Fruit fly (Drosophila melanogaster) whole organism, embryonic: Measurements from ENCODE around the gene CG5966.

Experiments
- Ada2b ChIP-seq: fragments of 200-800 bp; sonication (Bioruptor generic); IDR thresholded peaks from 2 replicates; pipeline ENCODE4 v1.3.6; 2022; ENCODE audit warnings: missing biosample characterization, missing genetic modification characterization
- CG10366 ChIP-seq: fragments of 200-800 bp; sonication (Bioruptor generic); IDR thresholded peaks from 2 replicates; pipeline ENCODE4 v1.3.6; 2022; ENCODE audit warnings: missing biosample characterization, missing genetic modification characterization
- CG11085 ChIP-seq: fragments of 200-800 bp; sonication (Bioruptor generic); IDR thresholded peaks from 2 replicates; pipeline ENCODE4 v1.3.6; 2022; ENCODE audit warnings: missing biosample characterization, missing genetic modification characterization
- CG11696 ChIP-seq: fragments of 200-800 bp; sonication (Bioruptor generic); IDR thresholded peaks from 2 replicates; pipeline ENCODE4 v1.3.6; 2022; ENCODE audit warnings: missing biosample characterization, missing genetic modification characterization
- CG13296 ChIP-seq: fragments of 200-800 bp; sonication (Bioruptor generic); optimal IDR thresholded peaks from 3 replicates; lab custom pipeline; 2018; ENCODE audit warnings: missing biosample characterization, mild to moderate bottlenecking, missing genetic modification characterization
- CG15514 ChIP-seq: fragments of 200-800 bp; sonication (Bioruptor generic); optimal IDR thresholded peaks from 3 replicates; lab custom pipeline; 2017; ENCODE audit warnings: missing biosample characterization, missing genetic modification characterization, mild to moderate bottlenecking, moderate library complexity, missing genetic modification reagents
- CG15696 ChIP-seq: fragments of 200-800 bp; sonication (Bioruptor generic); optimal IDR thresholded peaks from 2 replicates; lab custom pipeline; 2019; ENCODE audit warnings: missing biosample characterization, mild to moderate bottlenecking, missing genetic modification characterization, moderate library complexity
- CG17802 ChIP-seq: fragments of 200-800 bp; sonication (Bioruptor generic); optimal IDR thresholded peaks from 2 replicates; lab custom pipeline; 2018; ENCODE audit warnings: missing biosample characterization, mild to moderate bottlenecking, missing genetic modification characterization, moderate library complexity
- CG18262 ChIP-seq: fragments of 200-800 bp; optimal IDR thresholded peaks from 3 replicates; lab custom pipeline; 2019; ENCODE audit warnings: missing biosample characterization, mild to moderate bottlenecking, missing genetic modification characterization, moderate library complexity
- CG2120 ChIP-seq: fragments of 200-800 bp; sonication (Bioruptor generic); optimal IDR thresholded peaks from 3 replicates; lab custom pipeline; 2016; ENCODE audit warnings: missing biosample characterization, missing genetic modification characterization
- CG30431 ChIP-seq: fragments of 200-800 bp; sonication (Bioruptor generic); optimal IDR thresholded peaks from 2 replicates; lab custom pipeline; 2017; ENCODE audit warnings: missing biosample characterization, missing genetic modification characterization
- CG31388 ChIP-seq: fragments of 200-800 bp; sonication (Bioruptor generic); optimal IDR thresholded peaks from 2 replicates; lab custom pipeline; 2016; ENCODE audit warnings: missing biosample characterization, missing genetic modification characterization
- CG34422 ChIP-seq: fragments of 200-800 bp; sonication (Bioruptor generic); IDR thresholded peaks from 3 replicates; pipeline ENCODE4 v1.3.6; 2022; ENCODE audit warnings: missing biosample characterization, missing genetic modification characterization
- CG3726 ChIP-seq: fragments of 200-800 bp; sonication (Bioruptor generic); IDR thresholded peaks from 3 replicates; pipeline ENCODE4, ENCODE4 v1.3.6; 2022; ENCODE audit warnings: missing biosample characterization, missing genetic modification characterization
- CG4707 ChIP-seq: fragments of 200-800 bp; sonication (Bioruptor generic); optimal IDR thresholded peaks from 2 replicates; lab custom pipeline; 2018; ENCODE audit warnings: missing biosample characterization, mild to moderate bottlenecking, missing genetic modification characterization, moderate library complexity
- CG8388 ChIP-seq: fragments of 200-800 bp; sonication (Bioruptor generic); optimal IDR thresholded peaks from 2 replicates; lab custom pipeline; 2019; ENCODE audit warnings: missing biosample characterization, mild to moderate bottlenecking, missing genetic modification characterization, moderate library complexity
- CG9797 ChIP-seq: fragments of 200-800 bp; sonication (Bioruptor generic); optimal IDR thresholded peaks from 3 replicates; lab custom pipeline; 2018; ENCODE audit warnings: missing biosample characterization, mild to moderate bottlenecking, missing genetic modification characterization
- CG9932 ChIP-seq: fragments of 200-800 bp; sonication (Bioruptor generic); IDR thresholded peaks from 2 replicates; pipeline ENCODE4 v1.3.6; 2022; ENCODE audit warnings: missing biosample characterization, missing genetic modification characterization
- CHES-1-like ChIP-seq: fragments of 200-800 bp; sonication (Bioruptor generic); optimal IDR thresholded peaks from 2 replicates; lab custom pipeline; 2016; ENCODE audit warnings: missing biosample characterization, missing genetic modification characterization
- Dip2 ChIP-seq: fragments of 200-800 bp; sonication (Bioruptor generic); IDR thresholded peaks from 2 replicates; pipeline ENCODE4 v1.3.6; 2022; ENCODE audit warnings: missing biosample characterization, missing genetic modification characterization
- Dll ChIP-seq: fragments of 200-800 bp; sonication (Bioruptor generic); IDR thresholded peaks from 4 replicates; pipeline ENCODE4 v1.3.6; 2022; ENCODE audit warnings: missing biosample characterization, missing genetic modification characterization; ENCODE audit not compliant: partially characterized antibody
- Drgx ChIP-seq: fragments of 200-800 bp; sonication (Bioruptor generic); IDR thresholded peaks from 2 replicates; pipeline ENCODE4 v1.3.6; 2022; ENCODE audit warnings: missing biosample characterization, missing genetic modification characterization
- E2f1 ChIP-seq: fragments of 200-800 bp; sonication (Bioruptor generic); IDR thresholded peaks from 2 replicates; pipeline ENCODE4 v1.3.6; 2022; ENCODE audit warnings: missing biosample characterization, missing genetic modification characterization
- E2f2 ChIP-seq: fragments of 200-800 bp; sonication (Bioruptor generic); IDR thresholded peaks from 2 replicates; pipeline ENCODE4 v1.3.6; 2022; ENCODE audit warnings: missing biosample characterization, missing genetic modification characterization
- Fer1 ChIP-seq: fragments of 200-800 bp; sonication (Bioruptor generic); optimal IDR thresholded peaks from 2 replicates; lab custom pipeline; 2017; ENCODE audit warnings: missing biosample characterization, mild to moderate bottlenecking, missing genetic modification characterization
- Gug ChIP-seq: fragments of 200-800 bp; sonication (Bioruptor generic); IDR thresholded peaks from 4 replicates; pipeline ENCODE4 v1.3.6; 2022; ENCODE audit warnings: missing biosample characterization, missing genetic modification characterization
- Hand ChIP-seq: fragments of 200-800 bp; sonication (Bioruptor generic); optimal IDR thresholded peaks from 2 replicates; lab custom pipeline; 2017; ENCODE audit warnings: mild to moderate bottlenecking, missing biosample characterization, missing genetic modification reagents, missing genetic modification characterization
- Hey ChIP-seq: fragments of 200-800 bp; sonication (Bioruptor generic); optimal IDR thresholded peaks from 3 replicates; lab custom pipeline; 2018; ENCODE audit warnings: missing biosample characterization, mild to moderate bottlenecking, missing genetic modification characterization
- Myb ChIP-seq: fragments of 200-800 bp; sonication (Bioruptor generic); optimal IDR thresholded peaks from 2 replicates; lab custom pipeline; 2016; ENCODE audit warnings: missing biosample characterization, missing genetic modification characterization
- NC2β ChIP-seq: fragments of 200-800 bp; sonication (Bioruptor generic); optimal IDR thresholded peaks from 2 replicates; lab custom pipeline; 2016; ENCODE audit warnings: missing biosample characterization, missing genetic modification characterization
- Neu2 ChIP-seq: fragments of 200-800 bp; sonication (Bioruptor generic); optimal IDR thresholded peaks from 3 replicates; lab custom pipeline; 2016; ENCODE audit warnings: missing biosample characterization, missing genetic modification characterization, borderline replicate concordance
- Oaz ChIP-seq: fragments of 200-800 bp; sonication (Bioruptor generic); IDR thresholded peaks from 2 replicates; pipeline ENCODE4 v1.3.6; 2022; ENCODE audit warnings: missing biosample characterization, missing genetic modification characterization
- Sox102F ChIP-seq: fragments of 200-800 bp; sonication (Bioruptor generic); optimal IDR thresholded peaks from 2 replicates; lab custom pipeline; 2018; ENCODE audit warnings: missing biosample characterization, mild to moderate bottlenecking, missing genetic modification characterization, moderate library complexity
- Xrp1 ChIP-seq: fragments of 200-800 bp; sonication (Bioruptor generic); IDR thresholded peaks from 2 replicates; pipeline ENCODE4 v1.3.6; 2022; ENCODE audit warnings: missing biosample characterization, missing genetic modification characterization
- bcd ChIP-seq: fragments of 200-800 bp; sonication (Bioruptor generic); optimal IDR thresholded peaks from 2 replicates; lab custom pipeline; 2017; ENCODE audit warnings: missing biosample characterization, mild to moderate bottlenecking, missing genetic modification characterization
- br ChIP-seq: fragments of >200 bp; optimal IDR thresholded peaks from 2 replicates; lab custom pipeline; 2017
- chm ChIP-seq: fragments of 200-800 bp; sonication (Bioruptor generic); IDR thresholded peaks from 2 replicates; pipeline ENCODE4 v1.3.6; 2022; ENCODE audit warnings: missing biosample characterization, missing genetic modification characterization
- cwo ChIP-seq: fragments of 200-800 bp; sonication (Bioruptor generic); optimal IDR thresholded peaks from 3 replicates; lab custom pipeline; 2017; ENCODE audit warnings: missing biosample characterization, missing genetic modification characterization, mild to moderate bottlenecking, moderate library complexity, missing genetic modification reagents
- ems ChIP-seq: fragments of 200-800 bp; sonication (Bioruptor generic); optimal IDR thresholded peaks from 3 replicates; lab custom pipeline; 2016; ENCODE audit warnings: missing biosample characterization, missing genetic modification characterization
- gsb-n ChIP-seq: fragments of 200-800 bp; sonication (Bioruptor generic); optimal IDR thresholded peaks from 3 replicates; lab custom pipeline; 2018; ENCODE audit warnings: missing biosample characterization, mild to moderate bottlenecking, missing genetic modification characterization
- ken ChIP-seq: fragments of 200-800 bp; sonication (Bioruptor generic); IDR thresholded peaks from 3 replicates; pipeline ENCODE4 v1.3.6; 2022; ENCODE audit warnings: missing biosample characterization, missing genetic modification characterization
- mld ChIP-seq: fragments of 200-800 bp; sonication (Bioruptor generic); IDR thresholded peaks from 3 replicates; pipeline ENCODE4 v1.3.6; 2022; ENCODE audit warnings: missing biosample characterization, missing genetic modification characterization; ENCODE audit not compliant: partially characterized antibody
- odd ChIP-seq: fragments of 200-800 bp; sonication (Bioruptor generic); optimal IDR thresholded peaks from 2 replicates; lab custom pipeline; 2017; ENCODE audit warnings: missing biosample characterization, mild to moderate bottlenecking, missing genetic modification characterization
- onecut ChIP-seq: fragments of 200-800 bp; sonication (Bioruptor generic); IDR thresholded peaks from 2 replicates; pipeline ENCODE4 v1.3.6; 2022; ENCODE audit warnings: missing biosample characterization, missing genetic modification characterization
- sens ChIP-seq: fragments of 200-800 bp; sonication (Bioruptor generic); peaks from one replicate; lab custom pipeline; 2016; ENCODE audit warnings: missing biosample characterization, missing genetic modification characterization
- sr ChIP-seq: fragments of 200-800 bp; sonication (Bioruptor generic); IDR thresholded peaks from 3 replicates; pipeline ENCODE4 v1.3.6; 2022; ENCODE audit warnings: missing biosample characterization, missing genetic modification characterization
- tio ChIP-seq: fragments of 200-800 bp; sonication (Bioruptor generic); optimal IDR thresholded peaks from 2 replicates; lab custom pipeline; 2017; ENCODE audit warnings: missing biosample characterization, missing genetic modification characterization, inconsistent platforms
- usp ChIP-seq: fragments of >200 bp; optimal IDR thresholded peaks from 2 replicates; lab custom pipeline; 2017; ENCODE audit warnings: missing biosample characterization, missing genetic modification characterization
- vfl ChIP-seq: fragments of 200-800 bp; sonication (Bioruptor generic); optimal IDR thresholded peaks from 2 replicates; lab custom pipeline; 2016; ENCODE audit warnings: missing biosample characterization, missing genetic modification characterization
- yki ChIP-seq: fragments of >200 bp; optimal IDR thresholded peaks from 3 replicates; lab custom pipeline; 2018

The CG5966 gene

DNA sequence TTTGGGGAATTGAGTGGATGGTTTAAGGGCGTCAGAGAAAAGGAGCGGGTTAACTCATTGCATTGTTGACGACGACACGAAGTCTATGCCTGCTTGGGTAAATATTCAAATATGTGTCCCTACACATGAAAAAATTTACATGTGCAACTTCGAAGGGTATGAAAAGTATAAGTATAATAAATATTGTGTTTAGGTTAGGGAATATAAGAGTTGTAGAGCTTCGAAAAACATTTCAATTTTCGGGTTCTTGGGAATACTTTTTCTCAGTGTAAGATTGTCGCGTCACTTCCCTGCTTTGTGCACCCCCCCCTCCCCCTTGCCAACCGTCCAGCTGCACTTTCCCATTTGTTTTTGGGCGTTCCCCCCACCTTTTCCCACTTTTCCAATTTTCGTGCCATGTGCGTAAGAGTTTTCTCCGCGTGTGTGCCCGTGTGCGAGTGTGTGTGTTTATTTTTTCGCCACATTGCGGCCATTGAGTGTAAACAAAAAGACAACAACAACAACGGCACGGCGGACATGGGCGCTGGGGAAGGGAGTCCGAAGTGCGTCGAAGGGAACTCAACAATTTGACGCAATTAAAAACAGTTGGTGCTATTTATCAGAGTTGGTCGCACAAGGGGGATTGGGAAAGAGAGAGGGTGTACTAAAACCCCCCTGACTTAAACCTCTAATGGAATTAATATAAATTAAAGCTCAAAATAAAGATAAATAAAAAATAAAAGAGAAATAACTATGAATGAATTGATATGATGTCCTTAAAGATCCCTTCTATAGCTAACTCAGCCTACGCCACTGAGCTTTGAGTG, 18.5 kb upstream of the CG5966 start (continued):
- peak; percentile 60 for TF ChIP-seq CG9932
- 0 out of 3 replicates have a peak, but pooled peaks have one; percentile 26 for TF ChIP-seq CG3726
- TF ChIP-seq onecut (GFP tag; lab: Robert Waterston, UW), result no peak; the same call in 1 of the 2 replicates
- TF ChIP-seq CG15514 (GFP tag; lab: Kevin White, UChicago), result no peak
- TF ChIP-seq gsb-n (tag; lab: Kevin White, UChicago), result no peak
- TF ChIP-seq NC2β (GFP tag; lab: Kevin White, UChicago), result no peak
- no peak for TF ChIP-seq CG4707
- no peak for TF ChIP-seq Hey (tag; lab: Kevin White, UChicago)
- TF ChIP-seq yki (lab: Kevin White, UChicago), result no peak
- TF ChIP-seq mld (GFP tag; lab: Robert Waterston, UW), result no peak
- TF ChIP-seq Neu2, result no peak
- TF ChIP-seq CG8388, result peak; percentile 28
- TF ChIP-seq CG30431 (GFP tag; lab: Kevin White, UChicago), result peak; percentile 4
- TF ChIP-seq Gug (GFP tag; lab: Robert Waterston, UW), result no peak; the same call in 3 of the 4 replicates
- no peak for TF ChIP-seq Myb (GFP tag; lab: Kevin White, UChicago)
- TF ChIP-seq CG9797 (GFP tag; lab: Kevin White, UChicago), result no peak
- TF ChIP-seq bcd, result peak; percentile 12
- no peak for TF ChIP-seq Dll
- peak; percentile 71 for TF ChIP-seq Xrp1
- no peak for TF ChIP-seq E2f2
- TF ChIP-seq Ada2b (GFP tag; lab: Robert Waterston, UW), result 0 out of 2 replicates have a peak, but pooled peaks have one; percentile 9
- peak; percentile 57 for TF ChIP-seq Hand
- no peak for TF ChIP-seq vfl (GFP tag; lab: Kevin White, UChicago)
- no peak for TF ChIP-seq usp (GFP tag; lab: Kevin White, UChicago)
- peak; percentile 40; the same call in 1 of the 3 replicates for TF ChIP-seq ken (GFP tag; lab: Robert Waterston, UW)
- no peak for TF ChIP-seq br (lab: Kevin White, UChicago)
- TF ChIP-seq sr, result no peak
- no peak for TF ChIP-seq CG31388 (GFP tag; lab: Kevin White, UChicago)
- peak; percentile 28 for TF ChIP-seq Fer1 (GFP tag; lab: Kevin White, UChicago)
- TF ChIP-seq cwo (GFP tag; lab: Kevin White, UChicago), result peak; percentile 32
- TF ChIP-seq chm (GFP tag; lab: Robert Waterston, UW), result 0 out of 2 replicates have a peak, but pooled peaks have one; percentile 26
- TF ChIP-seq CG11696, result no peak; the same call in 1 of the 2 replicates
- TF ChIP-seq CG18262 (tag; lab: Kevin White, UChicago), result peak; percentile 72
- no peak for TF ChIP-seq CHES-1-like (GFP tag; lab: Kevin White, UChicago)
- no peak for TF ChIP-seq Drgx (GFP tag; lab: Robert Waterston, UW)
- TF ChIP-seq CG11085, result peak; percentile 29; the same call in 1 of the 2 replicates
- no peak for TF ChIP-seq Dip2
- TF ChIP-seq CG10366, result peak; percentile 8; the same call in 1 of the 2 replicates
- peak; percentile 54 for TF ChIP-seq CG2120 (GFP tag; lab: Kevin White, UChicago)
- TF ChIP-seq CG34422 (GFP tag; lab: Robert Waterston, UW), result peak; percentile 38; the same call in 1 of the 3 replicates
- peak; percentile 14 for TF ChIP-seq CG13296 (GFP tag; lab: Kevin White, UChicago)
- no peak for TF ChIP-seq CG17802 (tag; lab: Kevin White, UChicago)
- peak; percentile 1 for TF ChIP-seq odd (GFP tag; lab: Kevin White, UChicago)
- peak; percentile 31 for TF ChIP-seq CG15696 (tag; lab: Kevin White, UChicago)
- TF ChIP-seq ems (GFP tag; lab: Kevin White, UChicago), result no peak
- TF ChIP-seq Oaz, result peak; percentile 18; the same call in 1 of the 2 replicates
- peak; percentile 73 for TF ChIP-seq sens
- TF ChIP-seq Sox102F (GFP tag; lab: Kevin White, UChicago), result peak; percentile 39
- TF ChIP-seq E2f1 (GFP tag; lab: Robert Waterston, UW), result peak; percentile 49
- peak; percentile 6 for TF ChIP-seq tio
